Fruit fly (Drosophila melanogaster) S2 (cell line): Measurements from ENCODE around the gene BBIP1.

Experiments
- CG8478 ChIP-seq: fragments of >200 bp; optimal IDR thresholded peaks from 2 replicates; lab custom pipeline; 2018
- CTCF ChIP-seq, 2 experiments: fragments of >200 bp; optimal IDR thresholded peaks; 2 replicates each; lab custom pipeline; 2018

DNA sequence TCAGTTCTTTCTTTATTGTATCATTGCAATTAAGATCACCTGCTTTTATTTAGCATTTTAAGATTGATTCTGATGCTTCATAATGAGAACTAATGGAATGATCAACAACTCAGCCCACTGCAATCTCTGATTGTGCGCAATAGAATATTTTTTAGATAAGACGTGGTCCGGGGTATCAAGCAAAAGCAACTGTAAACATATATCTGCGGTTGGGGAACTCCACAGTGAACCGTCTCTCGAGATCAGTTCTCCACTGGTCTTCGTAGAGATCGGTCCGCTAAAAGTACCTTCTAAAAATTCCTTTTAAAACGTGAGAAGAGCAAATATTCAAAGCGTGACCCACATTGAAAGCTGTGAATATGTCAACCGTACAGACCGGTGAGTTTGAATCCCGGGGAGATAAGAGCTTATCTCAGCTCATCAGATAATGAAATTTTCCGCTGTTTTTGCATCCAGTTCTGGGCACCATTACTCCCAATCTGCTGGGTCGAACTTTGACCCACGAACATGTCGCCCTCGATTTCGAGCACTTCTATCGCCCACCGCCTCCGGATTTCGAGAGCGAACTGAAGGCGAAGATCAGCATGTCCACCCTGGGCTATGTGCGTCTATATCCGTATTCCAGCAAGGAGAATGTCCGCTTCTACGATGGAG lies 41.0 kb upstream of the BBIP1 start, which contains the start of gene CG18473:
- no peak for TF ChIP-seq CTCF (optimal IDR thresholded peaks at IDR 0.05; lab: Kevin White, UChicago)
- no peak for TF ChIP-seq CG8478 (lab: Kevin White, UChicago)
